Fruit fly (Drosophila melanogaster) whole organism, embryonic: Measurements from ENCODE around the gene CG32344.
A peak's percentile ranks its signal among the peaks of the same experiment; 100 is the strongest.

Source experiments
- Adf1 ChIP-seq: fragments of 200-800 bp; sonication (Bioruptor generic); IDR thresholded peaks from 2 replicates; pipeline ENCODE4 v1.3.6; 2022; ENCODE audit warnings: missing biosample characterization, missing genetic modification characterization
- Antp ChIP-seq: fragments of 200-800 bp; sonication (Bioruptor generic); optimal IDR thresholded peaks from 3 replicates; lab custom pipeline; 2016; ENCODE audit warnings: missing biosample characterization, missing genetic modification characterization
- BEAF-32 ChIP-seq: fragments of 200-800 bp; sonication (Bioruptor generic); optimal IDR thresholded peaks from 3 replicates; lab custom pipeline; 2017; ENCODE audit warnings: missing biosample characterization, missing genetic modification characterization, mild to moderate bottlenecking, moderate library complexity, missing genetic modification reagents
- CG12769 ChIP-seq: fragments of 200-800 bp; sonication (Bioruptor generic); optimal IDR thresholded peaks from 2 replicates; lab custom pipeline; 2019; ENCODE audit warnings: missing biosample characterization, mild to moderate bottlenecking, missing genetic modification characterization, moderate library complexity
- CG13287 ChIP-seq: fragments of 200-800 bp; sonication (Bioruptor generic); IDR thresholded peaks from 2 replicates; pipeline ENCODE4 v1.3.6; 2022; ENCODE audit warnings: missing biosample characterization, missing genetic modification characterization; ENCODE audit not compliant: partially characterized antibody
- CG15011 ChIP-seq: fragments of 200-800 bp; sonication (Bioruptor generic); optimal IDR thresholded peaks from 3 replicates; lab custom pipeline; 2018; ENCODE audit warnings: missing biosample characterization, mild to moderate bottlenecking, missing genetic modification characterization
- CG1603 ChIP-seq: fragments of 200-800 bp; sonication (Bioruptor generic); optimal IDR thresholded peaks from 2 replicates; lab custom pipeline; 2019; ENCODE audit warnings: missing biosample characterization, mild to moderate bottlenecking, missing genetic modification characterization, moderate library complexity
- CG17186 ChIP-seq: fragments of 200-800 bp; sonication (Bioruptor generic); optimal IDR thresholded peaks from 3 replicates; lab custom pipeline; 2017; ENCODE audit warnings: missing biosample characterization, missing genetic modification reagents, missing genetic modification characterization
- CG17802 ChIP-seq: fragments of 200-800 bp; sonication (Bioruptor generic); optimal IDR thresholded peaks from 2 replicates; lab custom pipeline; 2018; ENCODE audit warnings: missing biosample characterization, mild to moderate bottlenecking, missing genetic modification characterization, moderate library complexity
- CG18599 ChIP-seq: fragments of 200-800 bp; sonication (Bioruptor generic); optimal IDR thresholded peaks from 3 replicates; lab custom pipeline; 2017; ENCODE audit warnings: missing biosample characterization, missing genetic modification characterization, mild to moderate bottlenecking, moderate library complexity, missing genetic modification reagents
- CG2875 ChIP-seq: fragments of 200-800 bp; sonication (Bioruptor generic); optimal IDR thresholded peaks from 2 replicates; lab custom pipeline; 2017; ENCODE audit warnings: missing biosample characterization, mild to moderate bottlenecking, missing genetic modification characterization, missing genetic modification reagents
- CG34224 ChIP-seq: fragments of 200-800 bp; sonication (Bioruptor generic); IDR thresholded peaks from 3 replicates; pipeline ENCODE4 v1.3.6; 2022; ENCODE audit warnings: missing biosample characterization, missing genetic modification characterization; ENCODE audit not compliant: partially characterized antibody
- CG3726 ChIP-seq: fragments of 200-800 bp; sonication (Bioruptor generic); IDR thresholded peaks from 3 replicates; pipeline ENCODE4, ENCODE4 v1.3.6; 2022; ENCODE audit warnings: missing biosample characterization, missing genetic modification characterization
- CG3995 ChIP-seq: fragments of 200-800 bp; sonication (Bioruptor generic); optimal IDR thresholded peaks from 3 replicates; lab custom pipeline; 2016; ENCODE audit warnings: missing biosample characterization, missing genetic modification characterization
- CG6765 ChIP-seq: fragments of 200-800 bp; sonication (Bioruptor generic); optimal IDR thresholded peaks from 3 replicates; lab custom pipeline; 2017; ENCODE audit warnings: missing biosample characterization, mild to moderate bottlenecking, missing genetic modification characterization
- CG7963 ChIP-seq: fragments of 200-800 bp; sonication (Bioruptor generic); IDR thresholded peaks from 3 replicates; pipeline ENCODE4 v1.3.6; 2022; ENCODE audit warnings: missing biosample characterization, missing genetic modification characterization; ENCODE audit not compliant: partially characterized antibody
- CG9727 ChIP-seq: fragments of 200-800 bp; sonication (Bioruptor generic); optimal IDR thresholded peaks from 3 replicates; lab custom pipeline; 2017; ENCODE audit warnings: missing biosample characterization, mild to moderate bottlenecking, missing genetic modification characterization
- CHES-1-like ChIP-seq: fragments of 200-800 bp; sonication (Bioruptor generic); optimal IDR thresholded peaks from 2 replicates; lab custom pipeline; 2016; ENCODE audit warnings: missing biosample characterization, missing genetic modification characterization
- D19B ChIP-seq: fragments of 200-800 bp; sonication (Bioruptor generic); optimal IDR thresholded peaks from 2 replicates; lab custom pipeline; 2017; ENCODE audit warnings: missing biosample characterization, mild to moderate bottlenecking, missing genetic modification characterization
- Dek ChIP-seq: fragments of 200-800 bp; sonication (Bioruptor generic); optimal IDR thresholded peaks from 3 replicates; lab custom pipeline; 2019; ENCODE audit warnings: missing biosample characterization, mild to moderate bottlenecking, missing genetic modification characterization, moderate library complexity
- Dll ChIP-seq: fragments of 200-800 bp; sonication (Bioruptor generic); IDR thresholded peaks from 4 replicates; pipeline ENCODE4 v1.3.6; 2022; ENCODE audit warnings: missing biosample characterization, missing genetic modification characterization; ENCODE audit not compliant: partially characterized antibody
- Doc3 ChIP-seq: fragments of 200-800 bp; sonication (Bioruptor generic); IDR thresholded peaks from 3 replicates; pipeline ENCODE4 v1.3.6; 2022; ENCODE audit warnings: missing biosample characterization, missing genetic modification characterization; ENCODE audit not compliant: partially characterized antibody
- Dp ChIP-seq: fragments of 200-800 bp; sonication (Bioruptor generic); optimal IDR thresholded peaks from 2 replicates; lab custom pipeline; 2018; ENCODE audit warnings: missing biosample characterization, mild to moderate bottlenecking, missing genetic modification characterization, moderate library complexity
- E2f2 ChIP-seq: fragments of 200-800 bp; sonication (Bioruptor generic); IDR thresholded peaks from 2 replicates; pipeline ENCODE4 v1.3.6; 2022; ENCODE audit warnings: missing biosample characterization, missing genetic modification characterization
- Hey ChIP-seq: fragments of 200-800 bp; sonication (Bioruptor generic); optimal IDR thresholded peaks from 3 replicates; lab custom pipeline; 2018; ENCODE audit warnings: missing biosample characterization, mild to moderate bottlenecking, missing genetic modification characterization
- Mad ChIP-seq: fragments of 200-800 bp; sonication (Bioruptor generic); optimal IDR thresholded peaks from 2 replicates; lab custom pipeline; 2016; ENCODE audit warnings: missing biosample characterization, missing genetic modification characterization
- Med ChIP-seq: fragments of 200-800 bp; sonication (Bioruptor generic); peaks from one replicate; lab custom pipeline; 2016; ENCODE audit warnings: missing biosample characterization, missing genetic modification characterization, mild to moderate bottlenecking, inconsistent platforms, moderate library complexity
- Oli ChIP-seq: fragments of 200-800 bp; sonication (Bioruptor generic); optimal IDR thresholded peaks from 2 replicates; lab custom pipeline; 2018; ENCODE audit warnings: missing biosample characterization, mild to moderate bottlenecking, missing genetic modification characterization, moderate library complexity
- Ptx1 ChIP-seq: fragments of 200-800 bp; sonication (Bioruptor generic); IDR thresholded peaks from 2 replicates; pipeline ENCODE4 v1.3.6; 2022; ENCODE audit warnings: missing biosample characterization, missing genetic modification characterization
- Scr ChIP-seq: fragments of 200-800 bp; sonication (Bioruptor generic); IDR thresholded peaks from 2 replicates; pipeline ENCODE4 v1.3.6; 2022; ENCODE audit warnings: missing biosample characterization, missing genetic modification characterization; ENCODE audit not compliant: partially characterized antibody
- Sry-δ ChIP-seq: fragments of 200-800 bp; sonication (Bioruptor generic); optimal IDR thresholded peaks from 2 replicates; lab custom pipeline; 2016; ENCODE audit warnings: missing biosample characterization, missing genetic modification characterization
- amos ChIP-seq: fragments of 200-800 bp; sonication (Bioruptor generic); IDR thresholded peaks from 2 replicates; pipeline ENCODE4 v1.3.6; 2022; ENCODE audit warnings: missing biosample characterization, missing genetic modification characterization; ENCODE audit not compliant: partially characterized antibody
- ap ChIP-seq: fragments of 200-800 bp; sonication (Bioruptor generic); IDR thresholded peaks from 2 replicates; pipeline ENCODE4 v1.3.6; 2022; ENCODE audit warnings: missing biosample characterization, missing genetic modification characterization
- bsh ChIP-seq, 2 experiments: fragments of 200-800 bp; sonication (Bioruptor generic); optimal IDR thresholded peaks; 2 replicates each; lab custom pipeline; 2017 to 2018; ENCODE audit warnings: mild to moderate bottlenecking in 2 of 2, missing biosample characterization in 2 of 2, missing genetic modification characterization in 2 of 2, moderate library complexity in 1 of 2
- dan ChIP-seq: fragments of 200-800 bp; sonication (Bioruptor generic); IDR thresholded peaks from 2 replicates; pipeline ENCODE4 v1.3.6; 2022; ENCODE audit warnings: missing biosample characterization, missing genetic modification characterization
- dysf ChIP-seq: fragments of 200-800 bp; sonication (Bioruptor generic); IDR thresholded peaks from 3 replicates; pipeline ENCODE4 v1.3.6; 2022; ENCODE audit warnings: missing biosample characterization, missing genetic modification characterization
- ewg ChIP-seq: fragments of 200-800 bp; sonication (Bioruptor generic); optimal IDR thresholded peaks from 3 replicates; lab custom pipeline; 2017; ENCODE audit warnings: mild to moderate bottlenecking, missing biosample characterization, missing genetic modification reagents, missing genetic modification characterization
- fd102C ChIP-seq: fragments of 200-800 bp; sonication (Bioruptor generic); optimal IDR thresholded peaks from 2 replicates; lab custom pipeline; 2018; ENCODE audit warnings: missing biosample characterization, mild to moderate bottlenecking, missing genetic modification characterization, moderate library complexity
- fd3F ChIP-seq: fragments of 200-800 bp; sonication (Bioruptor generic); optimal IDR thresholded peaks from 2 replicates; lab custom pipeline; 2018; ENCODE audit warnings: missing biosample characterization, mild to moderate bottlenecking, missing genetic modification characterization, moderate library complexity
- ftz-f1 ChIP-seq: fragments of 200-800 bp; sonication (Bioruptor generic); optimal IDR thresholded peaks from 2 replicates; lab custom pipeline; 2016; ENCODE audit warnings: missing biosample characterization, missing genetic modification characterization
- hbn ChIP-seq: fragments of 200-800 bp; sonication (Bioruptor generic); IDR thresholded peaks from 2 replicates; pipeline ENCODE4 v1.3.6; 2022; ENCODE audit warnings: missing biosample characterization, missing genetic modification characterization; ENCODE audit not compliant: partially characterized antibody
- jing ChIP-seq: fragments of 200-800 bp; sonication (Bioruptor generic); optimal IDR thresholded peaks from 2 replicates; lab custom pipeline; 2018; ENCODE audit warnings: missing biosample characterization, mild to moderate bottlenecking, missing genetic modification characterization
- kni ChIP-seq: fragments of 200-800 bp; sonication (Bioruptor generic); optimal IDR thresholded peaks from 3 replicates; lab custom pipeline; 2017; ENCODE audit warnings: mild to moderate bottlenecking, missing biosample characterization, missing genetic modification reagents, missing genetic modification characterization
- onecut ChIP-seq: fragments of 200-800 bp; sonication (Bioruptor generic); IDR thresholded peaks from 2 replicates; pipeline ENCODE4 v1.3.6; 2022; ENCODE audit warnings: missing biosample characterization, missing genetic modification characterization
- pnt ChIP-seq: fragments of 200-800 bp; sonication (Bioruptor generic); optimal IDR thresholded peaks from 3 replicates; lab custom pipeline; 2016; ENCODE audit warnings: missing biosample characterization, missing genetic modification characterization
- sens ChIP-seq: fragments of 200-800 bp; sonication (Bioruptor generic); peaks from one replicate; lab custom pipeline; 2016; ENCODE audit warnings: missing biosample characterization, missing genetic modification characterization
- sob ChIP-seq: fragments of 200-800 bp; sonication (Bioruptor generic); IDR thresholded peaks from 2 replicates; pipeline ENCODE4 v1.3.6; 2022; ENCODE audit warnings: missing biosample characterization, missing genetic modification characterization
- unc-4 ChIP-seq: fragments of 200-800 bp; sonication (Bioruptor generic); IDR thresholded peaks from 2 replicates; pipeline ENCODE4 v1.3.6; 2022; ENCODE audit warnings: missing biosample characterization, missing genetic modification characterization; ENCODE audit not compliant: partially characterized antibody
- yki ChIP-seq: fragments of >200 bp; optimal IDR thresholded peaks from 3 replicates; lab custom pipeline; 2018

The CG32344 gene

DNA sequence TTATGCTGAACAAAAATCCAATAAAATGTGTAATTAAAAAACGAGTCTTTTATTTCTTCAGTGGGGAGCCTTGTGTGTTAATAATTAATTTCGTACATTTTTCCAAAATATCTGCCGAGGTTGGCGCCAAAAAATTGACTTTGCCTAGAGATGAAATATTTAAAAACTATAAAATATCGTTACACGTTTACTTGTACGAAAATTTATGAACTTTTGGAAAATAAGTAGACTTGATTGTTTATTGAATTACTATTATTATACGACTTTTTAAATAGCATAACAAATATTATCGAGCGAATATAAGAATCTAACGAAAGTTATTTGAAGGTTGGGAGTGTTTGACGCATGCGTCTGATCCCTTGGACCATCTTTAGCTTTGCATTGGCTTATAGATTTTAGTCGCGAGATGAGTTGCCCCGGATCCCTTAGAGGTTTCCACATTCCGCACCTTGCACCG, 31.5 kb upstream of the CG32344 start, which contains the start of gene CG1231:
Gene CG1231, plus strand, starts transcription at position 407 of the 457 bp plus-strand sequence.
- TF ChIP-seq fd3F = no peak
- TF ChIP-seq CG15011 (GFP tag; lab: Kevin White, UChicago) = no peak
- no peak for TF ChIP-seq yki (lab: Kevin White, UChicago)
- TF ChIP-seq CG17186 (GFP tag; lab: Kevin White, UChicago) = no peak
- TF ChIP-seq CG13287 = peak; percentile 66
- TF ChIP-seq hbn = peak; percentile 27; the same call in 1 of the 2 replicates
- peak; percentile 16; the same call in 1 of the 2 replicates for TF ChIP-seq amos (GFP tag; lab: Robert Waterston, UW)
- TF ChIP-seq sens (GFP tag; lab: Kevin White, UChicago) = peak; percentile 46
- TF ChIP-seq Mad (GFP tag; lab: Kevin White, UChicago) = no peak
- peak; percentile 52 for TF ChIP-seq Scr (GFP tag; lab: Robert Waterston, UW)
- peak; percentile 52; the same call in 1 of the 3 replicates for TF ChIP-seq Doc3
- peak; percentile 1 for TF ChIP-seq Sry-δ
- peak; percentile 23 for TF ChIP-seq Dp (GFP tag; lab: Kevin White, UChicago)
- TF ChIP-seq CG34224 (GFP tag; lab: Robert Waterston, UW) = peak; percentile 20; the same call in 1 of the 3 replicates
- peak; percentile 60 for TF ChIP-seq unc-4 (GFP tag; lab: Robert Waterston, UW)
- TF ChIP-seq E2f2 (GFP tag; lab: Robert Waterston, UW) = peak; percentile 57
- TF ChIP-seq ap (GFP tag; lab: Robert Waterston, UW) = no peak
- no peak for TF ChIP-seq Ptx1 (GFP tag; lab: Robert Waterston, UW)
- peak; percentile 8 for TF ChIP-seq ewg
- TF ChIP-seq Dll = peak; percentile 58; the same call in 2 of the 4 replicates
- peak; percentile 39 for TF ChIP-seq BEAF-32 (GFP tag; lab: Kevin White, UChicago)

DNA sequence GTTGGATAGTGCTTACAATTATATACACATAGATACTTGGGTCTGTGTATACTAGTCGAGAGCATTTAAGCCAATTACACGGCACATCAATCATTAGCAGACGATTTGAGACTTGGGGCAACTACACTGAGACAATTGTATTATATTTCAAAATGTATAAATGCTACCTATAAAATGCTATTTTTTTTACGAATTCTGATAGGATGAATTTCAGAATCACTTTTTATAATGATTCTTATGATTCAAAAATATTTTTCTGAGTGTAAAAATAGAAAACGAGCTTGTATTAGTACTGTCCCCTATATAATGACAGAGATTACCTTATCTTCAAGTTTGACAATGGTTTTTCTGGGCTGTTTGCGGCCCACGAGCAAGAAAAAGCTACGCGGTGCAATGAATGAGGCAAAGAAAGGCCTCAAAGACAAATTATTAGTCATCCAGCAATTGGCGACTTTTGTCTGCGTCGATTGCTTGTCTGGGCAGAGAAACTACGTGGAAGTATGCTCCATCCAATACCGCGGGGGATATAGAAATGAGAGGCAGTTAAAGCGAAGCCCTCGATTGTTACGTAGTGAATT, 26.2 kb upstream of the CG32344 start:
- TF ChIP-seq CG3726 (GFP tag; lab: Robert Waterston, UW) (peak; percentile 52; the same call in 1 of the 3 replicates), Dek (tag; lab: Kevin White, UChicago) (peak; percentile 64), Antp (GFP tag; lab: Kevin White, UChicago) (peak; percentile 4), dysf (GFP tag; lab: Robert Waterston, UW) (peak; percentile 86), D19B (GFP tag; lab: Kevin White, UChicago) (peak; percentile 58), CG3995 (GFP tag; lab: Kevin White, UChicago) (no peak), kni (GFP tag; lab: Kevin White, UChicago) (no peak), fd102C (no peak), pnt (GFP tag; lab: Kevin White, UChicago) (peak; percentile 17), sob (GFP tag; lab: Robert Waterston, UW) (peak; percentile 91), Adf1 (no peak), CHES-1-like (GFP tag; lab: Kevin White, UChicago) (no peak), CG9727 (peak; percentile 80), CG6765 (GFP tag; lab: Kevin White, UChicago) (no peak), bsh (GFP tag; optimal IDR thresholded peaks at IDR 0.05; lab: Kevin White, UChicago) (peak in 1 of 2 experiments; percentile 70), CG18599 (GFP tag; lab: Kevin White, UChicago) (peak; percentile 85), dan (no peak), CG2875 (GFP tag; lab: Kevin White, UChicago) (peak; percentile 32), CG12769 (tag; lab: Kevin White, UChicago) (no peak), Hey (no peak), CG17802 (tag; lab: Kevin White, UChicago) (peak; percentile 42), ftz-f1 (GFP tag; lab: Kevin White, UChicago) (no peak), jing (GFP tag; lab: Kevin White, UChicago) (no peak), Med (GFP tag; lab: Kevin White, UChicago) (peak; percentile 92), CG1603 (no peak), CG7963 (GFP tag; lab: Robert Waterston, UW) (no peak), Oli (tag; lab: Kevin White, UChicago) (peak; percentile 66), onecut (GFP tag; lab: Robert Waterston, UW) (no peak)
